Worm (Caenorhabditis elegans): ENCODE measurements around the gene K04C2.7.

DNA sequence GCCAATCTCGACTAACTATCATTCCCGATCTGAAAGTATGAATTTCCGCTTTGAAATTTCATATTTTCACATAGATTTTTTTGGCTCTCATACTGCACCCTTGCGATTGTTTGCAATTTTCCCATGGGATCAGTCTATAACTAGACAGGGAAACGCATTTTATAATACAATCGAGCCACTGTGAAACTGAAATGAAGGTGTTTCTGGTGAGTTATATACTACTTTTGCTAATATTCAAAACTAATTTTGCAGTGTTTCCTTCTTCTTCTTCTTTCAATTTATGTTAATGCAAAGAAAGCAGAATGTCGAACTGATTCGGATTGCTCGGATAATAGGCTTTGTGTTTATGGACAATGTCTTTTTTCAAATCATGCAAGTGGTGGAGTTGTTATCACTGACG, 5.0 kb downstream of the K04C2.7 start:
- TF ChIP-seq ZK546.5 (tag; optimal IDR thresholded peaks at IDR 0.05), result no peak
- no peak for TF ChIP-seq lin-39 (tag; optimal IDR thresholded peaks at IDR 0.05)
- no peak for TF ChIP-seq ztf-11 (tag; optimal IDR thresholded peaks at IDR 0.05)
- no peak for TF ChIP-seq pqm-1 (tag; optimal IDR thresholded peaks at IDR 0.05)
- no peak for TF ChIP-seq ama-1 (optimal IDR thresholded peaks at IDR 0.05)
- TF ChIP-seq mep-1 (tag; optimal IDR thresholded peaks at IDR 0.05), result no peak
- no peak for TF ChIP-seq pha-4 (GFP tag; IDR thresholded peaks at IDR 0.05)
- no peak for TF ChIP-seq pha-4 (tag; optimal IDR thresholded peaks at IDR 0.05)
- peak in 1 of 2 experiments; percentile 98 for TF ChIP-seq unc-62 (GFP tag; optimal IDR thresholded peaks at IDR 0.05 in 1 of 2)
- TF ChIP-seq unc-62 (tag; optimal IDR thresholded peaks at IDR 0.05), result no peak
- TF ChIP-seq snpc-4 (tag; optimal IDR thresholded peaks at IDR 0.05), result no peak
